Fruit fly (Drosophila melanogaster) whole organism: Measurements from ENCODE around the gene kon.
A peak's percentile ranks its signal among the peaks of the same experiment; 100 is the strongest.

Experiments used
- CG8478 ChIP-seq: fragments of >200 bp; optimal IDR thresholded peaks from 2 replicates; lab custom pipeline; 2018; ENCODE audit warnings: inconsistent platforms
- Dll ChIP-seq: fragments of >200 bp; optimal IDR thresholded peaks from 2 replicates; lab custom pipeline; 2017
- EcR ChIP-seq, 2 experiments: fragments of >200 bp; optimal IDR thresholded peaks; 2 replicates each; lab custom pipeline; 2017; ENCODE audit warnings: missing biosample characterization in 2 of 2, missing genetic modification characterization in 2 of 2, missing genetic modification reagents in 2 of 2
- pan ChIP-seq: fragments of >200 bp; optimal IDR thresholded peaks from 2 replicates; lab custom pipeline; 2017
- psq ChIP-seq: fragments of >200 bp; optimal IDR thresholded peaks from 2 replicates; lab custom pipeline; 2017
- usp ChIP-seq: fragments of >200 bp; optimal IDR thresholded peaks from 2 replicates; lab custom pipeline; 2017; ENCODE audit warnings: missing biosample characterization, missing genetic modification characterization, mixed read lengths

Gene kon

DNA sequence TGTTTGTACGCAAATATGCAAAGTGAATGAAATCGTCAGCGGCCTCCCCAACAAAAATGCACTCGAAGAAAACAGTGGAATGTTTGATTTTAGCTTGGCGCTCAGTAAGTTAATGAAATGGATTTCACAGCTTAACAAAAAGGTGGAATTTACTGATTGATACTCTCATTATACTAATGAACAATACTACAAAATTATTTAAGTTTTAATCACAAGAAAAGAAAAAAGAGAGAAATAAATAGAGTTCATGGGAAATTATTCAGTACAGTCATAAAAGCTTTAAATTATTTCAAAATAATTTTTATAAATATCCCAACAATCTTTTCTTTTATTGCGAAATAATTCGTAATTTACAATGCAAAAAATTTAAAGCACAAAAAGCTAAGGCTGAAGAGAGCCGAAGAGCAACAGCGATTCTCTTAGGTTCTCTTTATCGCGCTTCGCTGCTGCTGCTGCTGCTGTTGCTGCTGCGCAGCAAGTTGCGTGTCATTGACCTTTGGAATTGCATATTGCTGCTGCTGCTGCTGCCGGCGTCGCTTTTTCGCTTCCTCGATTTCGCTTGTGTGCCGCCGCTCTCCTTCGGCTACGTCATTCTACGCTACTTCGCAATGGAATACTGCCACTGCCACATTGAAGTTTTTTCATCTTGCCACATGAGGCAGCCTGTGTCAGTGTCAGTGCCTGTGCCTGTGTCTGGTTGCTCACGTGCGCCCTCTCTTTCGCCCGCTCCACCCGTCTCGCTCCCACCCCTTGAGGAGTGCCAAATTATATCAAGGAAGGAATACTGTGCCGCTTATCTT is 38.2 kb downstream of the kon start:
- TF ChIP-seq EcR (GFP tag; optimal IDR thresholded peaks at IDR 0.05; lab: Kevin White, UChicago) (peak; percentile 63 to 93), pan (lab: Kevin White, UChicago) (no peak), usp (no peak), CG8478 (lab: Kevin White, UChicago) (no peak), psq (lab: Kevin White, UChicago) (no peak), Dll (peak; percentile 46)

DNA sequence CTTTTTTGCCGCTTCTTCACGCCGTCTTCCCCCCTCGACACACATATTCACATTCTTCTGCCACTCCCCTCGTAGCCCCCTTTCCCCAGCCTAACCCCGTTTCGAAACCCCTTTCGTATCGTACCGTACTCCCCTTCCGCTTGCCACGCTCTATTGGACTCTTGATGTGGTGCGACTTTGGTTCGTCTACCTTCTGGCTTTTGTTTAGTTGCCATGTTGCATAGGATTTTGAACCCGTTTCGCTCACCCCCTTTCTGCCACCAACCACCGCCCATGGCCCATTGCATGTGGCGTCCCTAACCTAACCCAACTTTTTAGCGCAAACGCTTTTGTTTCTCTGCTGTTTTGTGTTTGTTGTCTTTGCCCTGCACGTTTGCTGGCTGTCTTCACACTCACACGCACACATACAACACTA is 39.7 kb downstream of the kon start:
- TF ChIP-seq psq (lab: Kevin White, UChicago) (no peak), pan (lab: Kevin White, UChicago) (no peak), Dll (no peak), EcR (GFP tag; optimal IDR thresholded peaks at IDR 0.05; lab: Kevin White, UChicago) (peak; percentile 42 to 97)

DNA sequence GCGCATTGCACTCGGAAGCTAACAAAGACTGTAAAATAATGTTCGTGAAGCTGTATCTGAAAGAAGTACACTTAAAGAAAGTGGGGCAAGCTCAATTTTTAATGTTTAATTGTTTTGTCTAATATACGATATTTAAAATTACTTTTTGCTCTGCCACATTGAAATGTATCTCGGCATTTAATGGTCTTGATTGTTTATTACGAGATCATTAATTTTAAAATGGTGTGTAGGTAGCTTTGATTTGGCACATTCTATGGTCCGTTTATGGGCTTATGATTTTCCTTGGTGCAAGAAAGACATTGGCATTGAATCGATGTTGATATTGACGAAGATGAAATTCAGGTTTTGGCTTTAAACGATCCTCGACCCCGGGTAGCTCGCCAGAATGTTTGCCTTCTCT is 40.2 kb downstream of the kon start:
- TF ChIP-seq CG8478 (lab: Kevin White, UChicago) (no peak), usp (no peak), pan (lab: Kevin White, UChicago) (no peak), Dll (no peak), EcR (GFP tag; optimal IDR thresholded peaks at IDR 0.05; lab: Kevin White, UChicago) (no peak), psq (lab: Kevin White, UChicago) (no peak)

DNA sequence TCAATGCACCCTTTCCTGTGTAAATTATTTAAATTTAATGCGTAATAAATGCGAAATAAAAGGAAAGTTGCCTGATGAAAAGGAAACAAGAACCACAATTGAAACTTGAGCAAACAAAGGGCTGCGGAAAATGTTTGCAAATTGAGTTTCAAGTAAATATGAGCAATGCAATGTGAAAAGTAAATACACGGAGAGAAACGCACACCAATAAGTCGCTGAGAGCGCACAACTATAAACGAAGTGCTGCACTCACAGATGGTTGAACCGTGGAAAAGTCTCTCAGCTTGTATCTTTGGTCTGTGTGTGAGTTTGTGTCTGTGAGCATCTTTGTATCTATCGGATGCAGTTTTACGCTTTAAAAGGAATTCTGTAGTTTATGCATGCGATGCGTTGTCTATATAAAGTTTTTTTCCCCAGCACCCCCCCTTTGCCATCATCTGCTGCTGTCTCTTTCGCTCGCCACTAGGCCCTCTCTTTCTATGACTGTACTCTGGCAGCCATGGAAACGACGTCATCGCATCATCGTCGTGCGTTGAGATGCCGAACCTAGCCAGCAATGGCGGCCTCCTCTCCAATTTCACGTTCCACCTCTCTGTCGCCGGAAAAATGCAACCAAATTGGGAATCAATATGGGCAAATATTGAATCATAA is 44.0 kb downstream of the kon start:
- peak in 1 of 2 experiments; percentile 84 for TF ChIP-seq EcR (GFP tag; optimal IDR thresholded peaks at IDR 0.05; lab: Kevin White, UChicago)
- no peak for TF ChIP-seq pan (lab: Kevin White, UChicago)

DNA sequence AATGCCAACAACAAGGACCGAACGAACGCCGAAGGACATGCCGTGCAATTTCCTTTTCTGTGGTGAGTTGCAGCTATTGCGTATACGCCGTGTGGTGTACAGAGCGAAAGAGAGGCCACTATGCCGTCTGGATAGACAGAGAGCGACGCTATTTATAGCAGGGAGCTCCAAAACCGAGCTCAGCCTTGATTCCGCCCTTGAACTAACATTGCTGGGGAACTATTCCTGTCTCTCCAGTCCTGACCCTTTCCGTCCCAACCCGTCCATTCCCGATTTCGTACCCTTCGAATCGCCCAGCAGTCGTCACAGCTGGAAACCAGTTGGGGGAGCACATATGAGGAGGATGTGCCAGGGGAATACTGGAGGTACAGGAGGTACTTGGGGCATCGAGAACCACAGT is 45.3 kb downstream of the kon start:
- TF ChIP-seq Dll = no peak
- TF ChIP-seq usp = no peak
- TF ChIP-seq CG8478 (lab: Kevin White, UChicago) = no peak
- TF ChIP-seq pan (lab: Kevin White, UChicago) = no peak
- no peak for TF ChIP-seq psq (lab: Kevin White, UChicago)
- TF ChIP-seq EcR (GFP tag; optimal IDR thresholded peaks at IDR 0.05; lab: Kevin White, UChicago) = peak in 1 of 2 experiments; percentile 41

DNA sequence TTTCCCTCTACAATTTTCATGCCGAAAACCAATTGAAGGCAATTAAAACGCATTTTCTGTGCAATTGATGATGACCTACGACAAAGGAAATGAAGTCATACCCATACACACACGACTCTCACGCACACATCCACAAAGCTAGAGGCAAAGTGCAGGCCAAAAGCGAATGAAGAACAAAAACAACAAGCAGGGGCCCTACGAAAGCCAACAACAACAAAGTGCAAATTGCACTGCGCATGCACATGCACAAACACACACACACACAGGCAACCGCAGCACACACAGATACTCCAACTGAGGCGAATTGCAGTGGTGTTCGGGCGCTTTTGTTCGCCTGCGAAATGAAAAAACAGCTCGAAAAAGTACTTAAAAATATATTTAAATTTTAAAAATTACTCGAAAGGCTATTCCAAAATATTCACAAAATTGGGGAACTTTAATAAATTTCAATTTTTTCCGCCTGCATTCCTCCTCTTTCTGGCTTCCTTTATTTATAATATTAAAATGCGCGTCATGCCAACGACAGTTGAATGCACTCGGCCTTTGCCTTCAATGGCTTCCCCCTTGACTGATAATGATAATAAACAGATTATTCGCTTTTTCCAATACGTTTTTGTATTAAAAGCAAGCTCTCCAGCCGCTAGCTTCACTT is 46.7 kb downstream of the kon start:
- no peak for TF ChIP-seq Dll
- no peak for TF ChIP-seq pan (lab: Kevin White, UChicago)
- no peak for TF ChIP-seq usp
- peak in 1 of 2 experiments; percentile 31 for TF ChIP-seq EcR (GFP tag; optimal IDR thresholded peaks at IDR 0.05; lab: Kevin White, UChicago)
- TF ChIP-seq psq (lab: Kevin White, UChicago) = no peak
- TF ChIP-seq CG8478 (lab: Kevin White, UChicago) = no peak

DNA sequence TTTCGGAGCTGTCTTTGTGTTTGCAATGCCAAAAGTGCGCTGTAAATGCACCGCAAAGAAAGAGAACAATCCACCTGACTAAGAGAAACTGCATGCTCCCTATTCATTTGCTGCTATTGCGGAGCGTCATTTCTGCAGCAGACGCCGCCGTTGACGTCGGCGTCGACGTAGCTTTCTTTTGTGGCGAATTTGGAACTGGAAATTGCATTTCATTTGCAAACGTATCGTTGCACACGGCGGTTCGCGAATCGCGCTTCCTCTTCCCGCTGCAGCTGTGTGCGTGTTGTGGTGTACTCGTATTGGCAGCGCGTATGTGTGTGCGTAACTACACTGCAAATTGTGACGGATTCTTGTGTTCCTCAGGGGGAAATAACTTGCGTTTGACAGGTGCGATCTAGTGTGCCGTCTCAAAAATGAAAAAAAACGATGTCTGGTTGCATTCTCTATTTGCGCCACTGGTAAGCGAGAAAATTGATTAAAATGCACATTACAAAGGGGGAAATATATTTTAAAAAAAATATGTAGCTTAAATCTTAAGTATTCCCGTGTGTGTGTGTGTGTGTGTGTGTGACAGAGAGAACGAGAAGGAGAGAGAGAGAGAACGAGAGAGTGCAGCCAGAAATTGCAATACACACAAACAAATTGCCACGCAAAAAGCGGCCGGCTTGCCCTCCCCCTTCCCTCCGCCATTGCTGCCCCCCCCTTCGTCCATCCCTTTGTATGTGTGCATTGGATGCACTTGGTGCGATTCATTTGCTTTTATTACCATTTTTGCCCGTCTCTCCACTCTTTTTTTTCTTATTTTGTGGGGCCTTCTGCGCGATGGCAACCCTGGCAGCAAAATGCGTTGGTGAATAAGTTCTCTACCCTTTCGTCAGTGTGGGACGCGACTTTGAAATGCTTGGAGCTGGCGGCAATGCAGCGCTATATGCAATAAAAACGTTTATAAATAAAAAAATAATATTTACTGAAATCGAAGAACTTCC is 48.0 kb downstream of the kon start:
- TF ChIP-seq Dll = no peak
- peak; percentile 86 for TF ChIP-seq CG8478 (lab: Kevin White, UChicago)
- no peak for TF ChIP-seq usp
- TF ChIP-seq EcR (GFP tag; optimal IDR thresholded peaks at IDR 0.05; lab: Kevin White, UChicago) = peak in 1 of 2 experiments; percentile 41
- no peak for TF ChIP-seq psq (lab: Kevin White, UChicago)
- no peak for TF ChIP-seq pan (lab: Kevin White, UChicago)

DNA sequence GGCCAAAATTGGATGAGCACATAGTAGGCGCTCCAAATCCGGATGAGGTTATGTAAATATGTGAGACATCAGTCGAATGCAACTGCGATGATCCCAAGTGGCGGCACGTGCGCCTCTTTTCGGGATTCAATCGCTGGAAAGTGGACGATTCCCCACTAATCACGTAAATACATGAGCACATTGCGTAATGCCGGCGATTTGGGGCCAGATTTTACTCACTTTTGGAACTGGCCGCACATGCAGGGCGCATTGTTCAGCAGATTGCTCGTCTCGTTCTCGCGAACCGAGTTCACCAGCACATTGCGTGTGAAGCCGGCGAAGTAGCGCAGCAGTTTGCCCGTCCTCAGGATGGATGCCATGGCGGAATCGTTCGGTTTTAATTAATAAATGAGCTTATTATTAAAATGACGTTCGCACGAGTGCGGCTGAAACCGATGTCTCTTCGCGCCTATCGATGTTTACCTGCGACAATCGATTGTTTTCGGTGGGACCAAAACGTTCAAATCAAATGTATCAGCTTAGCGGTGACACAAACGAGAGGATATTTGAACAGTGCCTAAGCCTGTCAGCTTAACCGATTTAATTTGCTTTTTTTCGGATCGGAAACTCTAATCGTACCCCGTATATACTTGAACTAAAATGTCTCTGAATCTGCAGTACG is 49.5 kb downstream of the kon start, which contains the start of the genes bsf and Ntf-2r:
TSS of gene bsf (minus strand) at position 460 of the 661 bp plus-strand sequence.
TSS of gene Ntf-2r (plus strand) at position 522 of the 661 bp plus-strand sequence.
- no peak for TF ChIP-seq EcR (GFP tag; optimal IDR thresholded peaks at IDR 0.05; lab: Kevin White, UChicago)
- TF ChIP-seq CG8478 (lab: Kevin White, UChicago) = no peak
- TF ChIP-seq pan (lab: Kevin White, UChicago) = no peak
- TF ChIP-seq usp = no peak
- TF ChIP-seq psq (lab: Kevin White, UChicago) = no peak
- no peak for TF ChIP-seq Dll

DNA sequence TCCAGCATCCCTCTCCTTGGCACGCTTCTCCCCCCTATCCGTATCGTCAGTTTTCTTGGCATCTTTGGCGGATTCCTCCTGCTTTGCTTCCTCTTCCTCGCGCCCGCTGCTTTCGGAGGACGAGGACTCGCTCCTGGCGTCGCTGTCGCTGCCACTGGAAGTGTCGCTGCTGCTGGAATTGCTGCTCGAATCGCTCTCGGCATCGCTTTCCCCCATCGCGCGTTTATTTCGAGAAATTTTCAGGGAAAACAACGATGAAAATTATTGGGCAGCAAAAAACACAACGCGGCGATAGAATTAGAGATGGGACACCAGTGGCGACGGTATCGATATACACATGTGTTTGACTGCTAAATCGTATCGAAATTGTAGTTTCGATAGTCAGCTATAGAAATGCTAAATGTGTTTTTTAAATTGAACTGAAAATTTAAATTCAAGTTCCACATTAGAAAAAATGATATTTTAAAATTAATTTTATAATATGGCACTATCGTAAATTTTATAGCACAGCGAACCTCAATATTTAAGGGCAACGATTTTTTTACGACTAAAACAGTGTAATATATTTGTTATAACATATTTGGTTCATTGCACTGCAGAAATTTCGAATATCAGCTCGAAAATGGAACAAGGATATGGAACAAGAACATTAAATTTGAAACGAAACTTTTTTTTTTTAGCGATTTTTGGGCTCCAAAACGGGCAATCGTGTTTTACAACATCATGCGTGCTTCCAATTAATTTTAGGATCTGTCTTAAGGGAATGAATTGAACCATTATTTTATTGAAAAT is 54.9 kb downstream of the kon start, which contains the start of gene ncm:
TSS of gene ncm (minus strand) at position 319 of the 792 bp plus-strand sequence.
- no peak for TF ChIP-seq EcR (GFP tag; optimal IDR thresholded peaks at IDR 0.05; lab: Kevin White, UChicago)
- TF ChIP-seq Dll = no peak
- no peak for TF ChIP-seq psq (lab: Kevin White, UChicago)
- no peak for TF ChIP-seq CG8478 (lab: Kevin White, UChicago)
- no peak for TF ChIP-seq usp
- no peak for TF ChIP-seq pan (lab: Kevin White, UChicago)
